Worm (Caenorhabditis elegans) whole organism, L1 larva: Measurements from ENCODE around the gene K03H1.7.

ENCODE experiments used
- aha-1 ChIP-seq: fragments of 150-350 bp; optimal IDR thresholded peaks from 2 replicates; lab custom pipeline; 2014; ENCODE audit warnings: missing biosample characterization, missing genetic modification characterization
- blmp-1 ChIP-seq: fragments of 150-350 bp; optimal IDR thresholded peaks from 2 replicates; lab custom pipeline; 2014; ENCODE audit warnings: missing biosample characterization, missing genetic modification characterization
- ceh-8 ChIP-seq: fragments of 200-800 bp; sonication (Bioruptor generic); optimal IDR thresholded peaks from 2 replicates; lab custom pipeline; 2018; ENCODE audit warnings: mild to moderate bottlenecking, missing genetic modification characterization, moderate library complexity, missing compliant biosample characterization
- ceh-82 ChIP-seq, 3 experiments: fragments of 150-350 bp in 1 of 3; sonication (generic microtip) in 2 of 3; optimal IDR thresholded peaks; 2 replicates each; lab custom pipeline; 2014 to 2017; ENCODE audit warnings: missing biosample characterization in 3 of 3, missing genetic modification characterization in 3 of 3
- ceh-88 ChIP-seq: fragments of 200-800 bp; sonication (Bioruptor generic); IDR thresholded peaks from 2 replicates; pipeline ENCODE4 v1.3.6; 2022; ENCODE audit warnings: missing genetic modification characterization, missing compliant biosample characterization
- dpl-1 ChIP-seq, 3 experiments: fragments of 150-350 bp in 2 of 3; sonication (generic microtip) in 1 of 3; optimal IDR thresholded peaks; 2 replicates each; lab custom pipeline; 2014 to 2017; ENCODE audit warnings: missing biosample characterization in 3 of 3, missing genetic modification characterization in 3 of 3, missing genetic modification reagents in 3 of 3
- efl-1 ChIP-seq, 4 experiments: fragments of 150-350 bp; optimal IDR thresholded peaks in 3 of 4; peaks in 1 of 4; 1 replicate in 1 of 4; 2 replicates in 3 of 4; lab custom pipeline; 2014; ENCODE audit warnings: missing biosample characterization in 2 of 4, missing genetic modification characterization in 2 of 4, missing genetic modification reagents in 2 of 4
- egl-27 ChIP-seq, 2 experiments: fragments of 150-350 bp in 1 of 2; sonication (generic microtip); optimal IDR thresholded peaks; 3 replicates each; lab custom pipeline; 2017 to 2018; ENCODE audit warnings: missing biosample characterization in 2 of 2, missing genetic modification characterization in 2 of 2, missing genetic modification reagents in 2 of 2
- elt-2 ChIP-seq: sonication (generic microtip); optimal IDR thresholded peaks from 2 replicates; lab custom pipeline; 2016; ENCODE audit warnings: missing genetic modification characterization, mild to moderate bottlenecking, inconsistent platforms, missing compliant biosample characterization, missing genetic modification reagents
- elt-3 ChIP-seq, 6 experiments: fragments of 150-350 bp in 1 of 6; sonication (generic microtip); optimal IDR thresholded peaks; 2 replicates each; lab custom pipeline; 2017 to 2018; ENCODE audit warnings: missing biosample characterization in 6 of 6, missing genetic modification characterization in 6 of 6, inconsistent platforms in 1 of 6
- fkh-10 ChIP-seq: sonication (generic microtip); optimal IDR thresholded peaks from 2 replicates; lab custom pipeline; 2017; ENCODE audit warnings: missing biosample characterization, missing genetic modification reagents, missing genetic modification characterization
- fkh-4 ChIP-seq: sonication (generic microtip); optimal IDR thresholded peaks from 2 replicates; lab custom pipeline; 2016; ENCODE audit warnings: missing compliant biosample characterization, missing genetic modification characterization, borderline replicate concordance
- hlh-4 ChIP-seq: sonication (generic microtip); optimal IDR thresholded peaks from 2 replicates; lab custom pipeline; 2016; ENCODE audit warnings: mild to moderate bottlenecking, missing genetic modification characterization, missing compliant biosample characterization
- hpl-2 ChIP-seq: fragments of 150-350 bp; optimal IDR thresholded peaks from 2 replicates; lab custom pipeline; 2014; ENCODE audit warnings: missing biosample characterization, missing genetic modification reagents, missing genetic modification characterization
- irx-1 ChIP-seq: sonication (generic microtip); optimal IDR thresholded peaks from 2 replicates; lab custom pipeline; 2016; ENCODE audit warnings: missing genetic modification characterization, missing compliant biosample characterization
- lin-14 ChIP-seq: fragments of 200-800 bp; sonication (Bioruptor generic); optimal IDR thresholded peaks from 2 replicates; lab custom pipeline; 2018; ENCODE audit warnings: mild to moderate bottlenecking, missing genetic modification characterization, moderate library complexity, missing compliant biosample characterization
- lin-15B ChIP-seq: fragments of 150-350 bp; sonication (generic microtip); optimal IDR thresholded peaks from 3 replicates; lab custom pipeline; 2014; ENCODE audit warnings: missing biosample characterization, missing genetic modification characterization
- lin-35 ChIP-seq, 2 experiments: fragments of 150-350 bp; optimal IDR thresholded peaks; 2 replicates each; lab custom pipeline; 2014; ENCODE audit warnings: missing biosample characterization in 2 of 2, missing genetic modification characterization in 2 of 2, missing genetic modification reagents in 2 of 2
- mab-9 ChIP-seq: fragments of 200-800 bp; sonication (Bioruptor generic); IDR thresholded peaks from 2 replicates; pipeline ENCODE4 v1.3.6; 2022; ENCODE audit warnings: missing genetic modification reagents, missing genetic modification characterization, missing compliant biosample characterization
- mdl-1 ChIP-seq, 2 experiments: fragments of 150-350 bp; optimal IDR thresholded peaks; 2 replicates each; lab custom pipeline; 2014 to 2017; ENCODE audit warnings: missing biosample characterization in 2 of 2, missing genetic modification characterization in 2 of 2, inconsistent platforms in 1 of 2
- mef-2 ChIP-seq: fragments of 150-350 bp; optimal IDR thresholded peaks from 2 replicates; lab custom pipeline; 2014; ENCODE audit warnings: missing biosample characterization, missing genetic modification characterization
- nhr-12 ChIP-seq: sonication (generic microtip); optimal IDR thresholded peaks from 2 replicates; lab custom pipeline; 2017; ENCODE audit warnings: missing biosample characterization, missing genetic modification characterization
- nhr-19 ChIP-seq: fragments of 200-800 bp; sonication (Bioruptor generic); conservative IDR thresholded peaks from 2 replicates; pipeline ENCODE4 v1.3.6; 2022; ENCODE audit warnings: missing genetic modification characterization, missing compliant biosample characterization
- nhr-20 ChIP-seq: sonication (generic microtip); optimal IDR thresholded peaks from 2 replicates; lab custom pipeline; 2016; ENCODE audit warnings: mild to moderate bottlenecking, missing genetic modification characterization, missing compliant biosample characterization
- nhr-47 ChIP-seq: sonication (generic microtip); optimal IDR thresholded peaks from 2 replicates; lab custom pipeline; 2016; ENCODE audit warnings: mild to moderate bottlenecking, missing genetic modification characterization, moderate library complexity, missing compliant biosample characterization
- nhr-76 ChIP-seq: sonication (generic microtip); optimal IDR thresholded peaks from 2 replicates; lab custom pipeline; 2017; ENCODE audit warnings: missing biosample characterization, missing genetic modification characterization
- nhr-85 ChIP-seq: sonication (generic microtip); peaks from one replicate; lab custom pipeline; 2016; ENCODE audit warnings: missing genetic modification characterization, inconsistent platforms, missing compliant biosample characterization
- pax-3 ChIP-seq: fragments of 200-800 bp; sonication (Bioruptor generic); optimal IDR thresholded peaks from 2 replicates; lab custom pipeline; 2018; ENCODE audit warnings: mild to moderate bottlenecking, missing genetic modification characterization, moderate library complexity, missing compliant biosample characterization
- pqm-1 ChIP-seq: sonication (generic microtip); optimal IDR thresholded peaks from 3 replicates; lab custom pipeline; 2017; ENCODE audit warnings: missing biosample characterization, missing genetic modification characterization
- skn-1 ChIP-seq: fragments of 150-350 bp; optimal IDR thresholded peaks from 2 replicates; lab custom pipeline; 2014; ENCODE audit warnings: missing biosample characterization, missing genetic modification characterization
- unc-130 ChIP-seq: fragments of 150-350 bp; optimal IDR thresholded peaks from 2 replicates; lab custom pipeline; 2017; ENCODE audit warnings: missing biosample characterization, missing genetic modification characterization, inconsistent platforms

The K03H1.7 gene

DNA sequence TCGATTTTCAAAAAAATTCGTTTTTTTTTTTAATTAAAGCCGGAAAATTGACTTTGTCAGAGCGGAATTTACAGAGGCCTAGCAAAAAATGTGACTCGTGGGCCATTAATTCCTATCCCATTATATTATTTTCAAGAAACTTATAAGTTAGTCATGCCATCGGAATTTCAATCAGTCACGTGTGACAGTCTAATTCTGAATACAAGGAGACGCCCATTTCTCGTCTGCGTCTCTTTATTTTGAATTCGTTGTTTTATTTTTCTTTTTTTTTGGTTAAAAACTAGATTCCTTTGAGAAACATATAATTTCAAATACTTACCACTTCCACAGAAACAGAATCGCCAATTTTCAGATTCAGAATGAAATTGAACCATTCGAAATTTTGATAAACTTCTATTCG lies 38.4 kb upstream of the K03H1.7 start (continued):
- TF ChIP-seq mdl-1 (tag; optimal IDR thresholded peaks at IDR 0.05; lab: Kevin White, UChicago) (no peak), blmp-1 (tag; lab: Kevin White, UChicago) (peak; percentile 41)

DNA sequence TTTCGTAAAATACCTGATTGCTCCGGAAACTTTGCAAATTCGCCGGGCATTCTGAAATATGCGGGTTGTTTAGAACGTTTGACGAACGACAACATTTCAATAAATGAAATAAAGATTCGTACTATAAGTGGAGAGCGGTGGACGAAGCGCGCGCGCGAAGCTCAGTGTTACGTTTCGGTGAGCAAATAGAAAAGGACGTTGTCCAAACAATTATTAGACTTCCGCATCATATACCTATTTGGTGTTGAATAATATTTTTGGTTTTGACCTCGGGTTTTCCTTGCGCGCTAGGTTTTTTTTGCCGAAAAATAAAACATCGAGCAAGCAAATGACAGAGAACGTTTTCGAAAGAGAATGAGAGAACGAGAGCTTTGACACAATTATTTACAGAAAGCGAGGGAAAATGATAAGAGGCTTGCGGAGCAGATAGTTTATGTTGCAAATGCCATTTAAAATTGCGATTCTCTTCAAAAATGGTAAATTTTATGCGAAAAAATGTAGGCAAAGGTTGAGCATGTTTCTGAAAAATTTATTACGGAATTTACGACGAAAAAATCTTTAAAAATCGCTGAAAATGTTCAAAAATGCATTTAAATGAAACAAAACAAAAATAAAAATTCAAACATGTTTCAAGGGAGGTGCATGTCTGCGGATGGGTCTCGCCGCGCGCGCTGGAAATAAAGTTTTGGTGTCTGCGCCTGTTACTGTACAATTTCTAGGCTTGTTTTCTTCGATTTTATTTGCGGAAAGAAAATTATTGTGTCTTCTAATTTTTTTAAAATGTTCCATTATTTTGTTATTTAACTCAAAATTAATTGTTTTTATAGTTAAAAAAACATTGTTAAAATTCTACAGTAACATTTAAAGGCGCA lies 36.4 kb upstream of the K03H1.7 start, which contains the start of the genes cyld-1 and F40F12.9:
Gene cyld-1, minus strand, starts transcription at position 51 of the 872 bp plus-strand sequence.
Gene F40F12.9, plus strand, starts transcription at position 721 of the 872 bp plus-strand sequence.
- TF ChIP-seq fkh-10 (GFP tag; lab: Kevin White, UChicago) (no peak), lin-35 (GFP tag; optimal IDR thresholded peaks at IDR 0.05; lab: Kevin White, UChicago) (peak in 1 of 2 experiments; percentile 20), lin-14 (GFP tag; lab: Kevin White, UChicago) (peak; percentile 28)

- TF ChIP-seq ceh-8 (no peak), nhr-20 (tag; lab: Kevin White, UChicago) (no peak), lin-35 (GFP tag; optimal IDR thresholded peaks at IDR 0.05; lab: Kevin White, UChicago) (peak; percentile 43 to 76), aha-1 (tag; lab: Kevin White, UChicago) (no peak), ceh-82 (tag; optimal IDR thresholded peaks at IDR 0.05; lab: Kevin White, UChicago) (peak in 1 of 3 experiments; percentile 3), efl-1 (optimal IDR thresholded peaks at IDR 0.05; lab: Kevin White, UChicago) (peak in 1 of 2 experiments; percentile 42), efl-1 (GFP tag; optimal IDR thresholded peaks at IDR 0.05 in 1 of 2; lab: Kevin White, UChicago) (peak; percentile 68 to 96), hlh-4 (no peak), dpl-1 (GFP tag; optimal IDR thresholded peaks at IDR 0.05; lab: Kevin White, UChicago) (peak; percentile 49 to 69 (median 64)), skn-1 (tag; lab: Kevin White, UChicago) (peak; percentile 77)
- TF ChIP-seq, all 84 proteins: peak for 5
Measured at ce11 chrIII:9912501-9912900, 34.7 kb upstream of the K03H1.7 start.

- no peak for TF ChIP-seq fkh-4
- TF ChIP-seq lin-35 (GFP tag; optimal IDR thresholded peaks at IDR 0.05; lab: Kevin White, UChicago) = peak in 1 of 2 experiments; percentile 54
- TF ChIP-seq blmp-1 (tag; lab: Kevin White, UChicago) = peak; percentile 16
- TF ChIP-seq mab-9 (GFP tag; lab: Robert Waterston, UW) = no peak
- no peak for TF ChIP-seq lin-15B (tag; lab: Kevin White, UChicago)
- TF ChIP-seq nhr-85 (tag; lab: Kevin White, UChicago) = no peak
- no peak for TF ChIP-seq nhr-76
- peak; percentile 11 for TF ChIP-seq unc-130
- TF ChIP-seq nhr-47 (tag; lab: Kevin White, UChicago) = no peak
- TF ChIP-seq fkh-10 (GFP tag; lab: Kevin White, UChicago) = no peak
- no peak for TF ChIP-seq pax-3
- TF ChIP-seq nhr-12 (tag; lab: Kevin White, UChicago) = no peak
- TF ChIP-seq elt-2 (tag; lab: Kevin White, UChicago) = peak; percentile 22
- no peak for TF ChIP-seq ceh-88
- peak in 1 of 6 experiments; percentile 25 for TF ChIP-seq elt-3 (tag; optimal IDR thresholded peaks at IDR 0.05; lab: Kevin White, UChicago)
- TF ChIP-seq egl-27 (tag; optimal IDR thresholded peaks at IDR 0.05; lab: Kevin White, UChicago) = no peak
- no peak for TF ChIP-seq mef-2 (tag; lab: Kevin White, UChicago)
- no peak for TF ChIP-seq nhr-19 (GFP tag; lab: Robert Waterston, UW)
- no peak for TF ChIP-seq efl-1 (optimal IDR thresholded peaks at IDR 0.05; lab: Kevin White, UChicago)
- peak in 1 of 2 experiments; percentile 44 for TF ChIP-seq efl-1 (GFP tag; optimal IDR thresholded peaks at IDR 0.05 in 1 of 2; lab: Kevin White, UChicago)
Measured at ce11 chrIII:9912998-9913397, 34.2 kb upstream of the K03H1.7 start.

DNA sequence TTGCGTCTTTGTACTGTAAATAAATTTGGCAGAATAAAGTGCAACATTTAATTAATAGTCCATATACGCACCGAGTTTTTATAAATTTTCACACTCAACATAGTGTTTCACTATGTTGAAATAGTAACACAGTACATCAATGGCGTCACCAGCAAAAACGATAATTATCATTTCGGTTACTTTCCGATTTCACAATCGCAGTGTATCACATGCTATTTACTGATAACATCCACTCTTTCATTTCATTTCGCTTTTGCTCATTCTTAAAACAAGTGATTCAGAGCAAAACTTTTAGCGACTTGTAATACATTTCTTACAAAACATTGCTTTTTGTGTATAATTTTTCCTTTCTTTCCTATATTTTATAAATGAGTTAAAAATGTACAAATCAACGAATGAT lies 33.5 kb upstream of the K03H1.7 start, which contains the start of gene cbp-3:
Gene cbp-3, plus strand, starts transcription at position 272 of the 400 bp plus-strand sequence.
- peak in 1 of 2 experiments; percentile 41 for TF ChIP-seq lin-35 (GFP tag; optimal IDR thresholded peaks at IDR 0.05; lab: Kevin White, UChicago)
- no peak for TF ChIP-seq hpl-2 (GFP tag; lab: Kevin White, UChicago)
- no peak for TF ChIP-seq irx-1
- peak; percentile 75 for TF ChIP-seq pqm-1 (tag; lab: Kevin White, UChicago)
- TF ChIP-seq elt-2 (tag; lab: Kevin White, UChicago) = peak; percentile 28
